Worm (Caenorhabditis elegans): ENCODE data around the gene F40H3.1.

Gene F40H3.1

ce11 chrII:6142539-6142938 lies 37.1 kb upstream of the F40H3.1 start:
- no peak for TF ChIP-seq set-16 (GFP tag; IDR thresholded peaks at IDR 0.05)
- no peak for TF ChIP-seq egl-43 (GFP tag; IDR thresholded peaks at IDR 0.05)
- peak in 1 of 2 experiments; percentile 7 for TF ChIP-seq unc-62 (GFP tag; optimal IDR thresholded peaks at IDR 0.05 in 1 of 2)
- TF ChIP-seq unc-62 (tag; optimal IDR thresholded peaks at IDR 0.05) = no peak
- TF ChIP-seq dve-1 (tag; optimal IDR thresholded peaks at IDR 0.05; ENCODE audit: insufficient read depth) = no peak
- no peak for TF ChIP-seq aha-1 (tag)
- no peak for TF ChIP-seq lsy-2 (tag; optimal IDR thresholded peaks at IDR 0.05)
- TF ChIP-seq nhr-28 (tag; optimal IDR thresholded peaks at IDR 0.05) = no peak
- TF ChIP-seq gei-8 (GFP tag; optimal IDR thresholded peaks at IDR 0.05) = no peak
- no peak for TF ChIP-seq hif-1 (tag; optimal IDR thresholded peaks at IDR 0.05)
- peak; percentile 56 for TF ChIP-seq fkh-10 (GFP tag; optimal IDR thresholded peaks at IDR 0.05)
- TF ChIP-seq lir-3 (tag; optimal IDR thresholded peaks at IDR 0.05) = no peak
- TF ChIP-seq dpl-1 (GFP tag; optimal IDR thresholded peaks at IDR 0.05) = no peak
- TF ChIP-seq nhr-111 (GFP tag; optimal IDR thresholded peaks at IDR 0.05) = no peak
- no peak for TF ChIP-seq mep-1 (tag; optimal IDR thresholded peaks at IDR 0.05)
- no peak for TF ChIP-seq nhr-42 (GFP tag; IDR thresholded peaks at IDR 0.05)
- no peak for TF ChIP-seq Y105C5A.15 (GFP tag; IDR thresholded peaks at IDR 0.05)
- no peak for TF ChIP-seq mxl-3 (GFP tag; optimal IDR thresholded peaks at IDR 0.05)
- no peak for TF ChIP-seq sdz-12 (GFP tag; optimal IDR thresholded peaks at IDR 0.05)

- TF ChIP-seq attf-4 (tag; optimal IDR thresholded peaks at IDR 0.05) = no peak
- peak in 1 of 2 experiments; percentile 93 for TF ChIP-seq unc-62 (GFP tag; optimal IDR thresholded peaks at IDR 0.05 in 1 of 2)
- no peak for TF ChIP-seq unc-62 (tag; optimal IDR thresholded peaks at IDR 0.05)
Measured at ce11 chrII:6147131-6147530, 32.5 kb upstream of the F40H3.1 start.

DNA sequence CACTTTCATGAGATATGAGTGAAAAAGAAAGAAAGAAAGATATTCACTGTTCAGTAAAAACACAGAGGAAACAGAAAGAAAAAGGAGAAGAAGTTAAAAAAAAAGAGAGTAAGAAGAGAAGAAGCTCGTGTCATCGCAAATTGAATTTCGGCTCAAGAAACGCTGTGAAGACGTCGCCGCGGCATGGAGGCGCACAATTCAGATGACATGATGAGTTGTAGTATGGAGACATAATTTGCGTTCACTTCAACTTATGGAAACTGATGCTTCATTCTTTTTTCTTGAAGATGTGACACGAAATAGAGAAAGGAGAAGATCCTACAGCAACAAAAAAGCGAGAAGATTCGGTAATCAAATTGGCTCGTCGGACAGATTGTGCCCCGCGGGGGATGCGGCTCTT lies 31.3 kb upstream of the F40H3.1 start:
- TF ChIP-seq hif-1 (tag; optimal IDR thresholded peaks at IDR 0.05) = no peak
- TF ChIP-seq nhr-76 (tag; optimal IDR thresholded peaks at IDR 0.05) = no peak
- no peak for TF ChIP-seq nhr-41 (GFP tag; IDR thresholded peaks at IDR 0.05)
- TF ChIP-seq nhr-28 (tag; optimal IDR thresholded peaks at IDR 0.05) = no peak
- TF ChIP-seq snpc-4 (tag; optimal IDR thresholded peaks at IDR 0.05) = no peak
- TF ChIP-seq nhr-237 (tag; optimal IDR thresholded peaks at IDR 0.05) = no peak
- TF ChIP-seq F49E8.2 (tag; optimal IDR thresholded peaks at IDR 0.05; ENCODE audit: borderline replicate concordance) = no peak
- no peak for TF ChIP-seq T26A8.4 (GFP tag; IDR thresholded peaks at IDR 0.05)
- TF ChIP-seq Y48G9A.11 (GFP tag; IDR thresholded peaks at IDR 0.05) = no peak
- no peak for TF ChIP-seq unc-62 (GFP tag; optimal IDR thresholded peaks at IDR 0.05 in 1 of 2)
- TF ChIP-seq unc-62 (tag; optimal IDR thresholded peaks at IDR 0.05) = no peak
- TF ChIP-seq mep-1 (tag; optimal IDR thresholded peaks at IDR 0.05) = peak; percentile 25
- TF ChIP-seq Y75B8A.6 (GFP tag; IDR thresholded peaks at IDR 0.05) = no peak
- no peak for TF ChIP-seq R02D3.7 (tag; optimal IDR thresholded peaks at IDR 0.05)
- TF ChIP-seq Y105C5A.15 (GFP tag; IDR thresholded peaks at IDR 0.05) = no peak
- TF ChIP-seq jun-1 (tag; optimal IDR thresholded peaks at IDR 0.05) = no peak
- peak; percentile 24 for TF ChIP-seq F37D6.2 (tag; optimal IDR thresholded peaks at IDR 0.05)
- no peak for TF ChIP-seq lin-1 (GFP tag; IDR thresholded peaks at IDR 0.05)
- TF ChIP-seq pqm-1 (tag; optimal IDR thresholded peaks at IDR 0.05) = no peak
- TF ChIP-seq zag-1 (tag; optimal IDR thresholded peaks at IDR 0.05) = no peak
- TF ChIP-seq fkh-10 (GFP tag; optimal IDR thresholded peaks at IDR 0.05) = peak; percentile 54
- TF ChIP-seq zfp-3 (GFP tag; conservative IDR thresholded peaks at IDR 0.05) = no peak
- TF ChIP-seq fos-1 (tag; optimal IDR thresholded peaks at IDR 0.05) = no peak
- TF ChIP-seq lin-38 (GFP tag; IDR thresholded peaks at IDR 0.05) = no peak
- no peak for TF ChIP-seq aha-1 (tag)
- TF ChIP-seq pha-4 (GFP tag; IDR thresholded peaks at IDR 0.05) = no peak
- TF ChIP-seq pha-4 (tag; optimal IDR thresholded peaks at IDR 0.05) = no peak
- no peak for TF ChIP-seq ztf-7 (tag; optimal IDR thresholded peaks at IDR 0.05)
- peak; percentile 34 for TF ChIP-seq hlh-30 (tag; optimal IDR thresholded peaks at IDR 0.05; ENCODE audit: insufficient read depth)
- no peak for TF ChIP-seq ceh-20 (GFP tag; IDR thresholded peaks at IDR 0.05)
- peak; percentile 74 for TF ChIP-seq ces-1 (GFP tag; optimal IDR thresholded peaks at IDR 0.05)
- TF ChIP-seq hlh-11 (tag; optimal IDR thresholded peaks at IDR 0.05) = no peak
- no peak for TF ChIP-seq nhr-111 (GFP tag; optimal IDR thresholded peaks at IDR 0.05)
- TF ChIP-seq aly-2 (tag; optimal IDR thresholded peaks at IDR 0.05) = no peak
- TF ChIP-seq ctbp-1 (GFP tag; IDR thresholded peaks at IDR 0.05) = peak; percentile 69
- no peak for TF ChIP-seq Y5F2A.4 (GFP tag; optimal IDR thresholded peaks at IDR 0.05)
- TF ChIP-seq ZK546.5 (tag; optimal IDR thresholded peaks at IDR 0.05) = no peak
- no peak for TF ChIP-seq T20F7.1 (GFP tag; optimal IDR thresholded peaks at IDR 0.05)
